Worm (Caenorhabditis elegans) whole organism, L1 larva: ENCODE results near the gene gut-2.

ENCODE experiments used
- aha-1 ChIP-seq: fragments of 150-350 bp; optimal IDR thresholded peaks from 2 replicates; lab custom pipeline; 2014; ENCODE audit warnings: missing biosample characterization, missing genetic modification characterization
- blmp-1 ChIP-seq: fragments of 150-350 bp; optimal IDR thresholded peaks from 2 replicates; lab custom pipeline; 2014; ENCODE audit warnings: missing biosample characterization, missing genetic modification characterization
- ceh-8 ChIP-seq: fragments of 200-800 bp; sonication (Bioruptor generic); optimal IDR thresholded peaks from 2 replicates; lab custom pipeline; 2018; ENCODE audit warnings: mild to moderate bottlenecking, missing genetic modification characterization, moderate library complexity, missing compliant biosample characterization
- dpl-1 ChIP-seq, 3 experiments: fragments of 150-350 bp in 2 of 3; sonication (generic microtip) in 1 of 3; optimal IDR thresholded peaks; 2 replicates each; lab custom pipeline; 2014 to 2017; ENCODE audit warnings: missing biosample characterization in 3 of 3, missing genetic modification characterization in 3 of 3, missing genetic modification reagents in 3 of 3
- dsc-1 ChIP-seq: sonication (generic microtip); optimal IDR thresholded peaks from 2 replicates; lab custom pipeline; 2016; ENCODE audit warnings: mild to moderate bottlenecking, missing genetic modification characterization, missing compliant biosample characterization
- efl-1 ChIP-seq, 4 experiments: fragments of 150-350 bp; optimal IDR thresholded peaks in 3 of 4; peaks in 1 of 4; 1 replicate in 1 of 4; 2 replicates in 3 of 4; lab custom pipeline; 2014; ENCODE audit warnings: missing biosample characterization in 2 of 4, missing genetic modification characterization in 2 of 4, missing genetic modification reagents in 2 of 4
- ets-5 ChIP-seq: fragments of 200-800 bp; sonication (Bioruptor generic); IDR thresholded peaks from 2 replicates; pipeline ENCODE4 v1.3.6; 2022; ENCODE audit warnings: missing genetic modification characterization, missing compliant biosample characterization
- fkh-10 ChIP-seq: sonication (generic microtip); optimal IDR thresholded peaks from 2 replicates; lab custom pipeline; 2017; ENCODE audit warnings: missing biosample characterization, missing genetic modification reagents, missing genetic modification characterization
- fkh-8 ChIP-seq: sonication (generic microtip); optimal IDR thresholded peaks from 2 replicates; lab custom pipeline; 2016; ENCODE audit warnings: mild to moderate bottlenecking, missing genetic modification characterization, missing compliant biosample characterization
- grh-1 ChIP-seq: fragments of 200-800 bp; sonication (Bioruptor generic); IDR thresholded peaks from 2 replicates; pipeline ENCODE4 v1.3.6; 2022; ENCODE audit warnings: missing genetic modification reagents, missing genetic modification characterization, missing compliant biosample characterization
- hlh-4 ChIP-seq: sonication (generic microtip); optimal IDR thresholded peaks from 2 replicates; lab custom pipeline; 2016; ENCODE audit warnings: mild to moderate bottlenecking, missing genetic modification characterization, missing compliant biosample characterization
- hpl-2 ChIP-seq: fragments of 150-350 bp; optimal IDR thresholded peaks from 2 replicates; lab custom pipeline; 2014; ENCODE audit warnings: missing biosample characterization, missing genetic modification reagents, missing genetic modification characterization
- jun-1 ChIP-seq: fragments of 150-350 bp; optimal IDR thresholded peaks from 2 replicates; lab custom pipeline; 2014; ENCODE audit warnings: missing biosample characterization, missing genetic modification reagents, missing genetic modification characterization
- lin-14 ChIP-seq: fragments of 200-800 bp; sonication (Bioruptor generic); optimal IDR thresholded peaks from 2 replicates; lab custom pipeline; 2018; ENCODE audit warnings: mild to moderate bottlenecking, missing genetic modification characterization, moderate library complexity, missing compliant biosample characterization
- lin-15B ChIP-seq: fragments of 150-350 bp; sonication (generic microtip); optimal IDR thresholded peaks from 3 replicates; lab custom pipeline; 2014; ENCODE audit warnings: missing biosample characterization, missing genetic modification characterization
- lin-35 ChIP-seq, 2 experiments: fragments of 150-350 bp; optimal IDR thresholded peaks; 2 replicates each; lab custom pipeline; 2014; ENCODE audit warnings: missing biosample characterization in 2 of 2, missing genetic modification characterization in 2 of 2, missing genetic modification reagents in 2 of 2
- lin-39 ChIP-seq: fragments of 150-350 bp; optimal IDR thresholded peaks from 2 replicates; lab custom pipeline; 2014; ENCODE audit warnings: missing biosample characterization, missing genetic modification reagents, missing genetic modification characterization
- lsy-2 ChIP-seq, 2 experiments: fragments of 150-350 bp; optimal IDR thresholded peaks; 2 replicates each; lab custom pipeline; 2014; ENCODE audit warnings: missing biosample characterization in 2 of 2, missing genetic modification characterization in 2 of 2
- mab-9 ChIP-seq: fragments of 200-800 bp; sonication (Bioruptor generic); IDR thresholded peaks from 2 replicates; pipeline ENCODE4 v1.3.6; 2022; ENCODE audit warnings: missing genetic modification reagents, missing genetic modification characterization, missing compliant biosample characterization
- mdl-1 ChIP-seq, 2 experiments: fragments of 150-350 bp; optimal IDR thresholded peaks; 2 replicates each; lab custom pipeline; 2014 to 2017; ENCODE audit warnings: missing biosample characterization in 2 of 2, missing genetic modification characterization in 2 of 2, inconsistent platforms in 1 of 2
- mep-1 ChIP-seq: fragments of 150-350 bp; optimal IDR thresholded peaks from 2 replicates; lab custom pipeline; 2014; ENCODE audit warnings: missing biosample characterization, missing genetic modification characterization
- nhr-12 ChIP-seq: sonication (generic microtip); optimal IDR thresholded peaks from 2 replicates; lab custom pipeline; 2017; ENCODE audit warnings: missing biosample characterization, missing genetic modification characterization
- nhr-19 ChIP-seq: fragments of 200-800 bp; sonication (Bioruptor generic); conservative IDR thresholded peaks from 2 replicates; pipeline ENCODE4 v1.3.6; 2022; ENCODE audit warnings: missing genetic modification characterization, missing compliant biosample characterization
- nhr-20 ChIP-seq: sonication (generic microtip); optimal IDR thresholded peaks from 2 replicates; lab custom pipeline; 2016; ENCODE audit warnings: mild to moderate bottlenecking, missing genetic modification characterization, missing compliant biosample characterization
- nhr-71 ChIP-seq: sonication (generic microtip); optimal IDR thresholded peaks from 2 replicates; lab custom pipeline; 2016; ENCODE audit warnings: mild to moderate bottlenecking, missing genetic modification characterization, moderate library complexity, missing compliant biosample characterization
- nhr-84 ChIP-seq: sonication (generic microtip); optimal IDR thresholded peaks from 2 replicates; lab custom pipeline; 2017; ENCODE audit warnings: missing biosample characterization, missing genetic modification characterization
- pag-3 ChIP-seq: sonication (generic microtip); optimal IDR thresholded peaks from 2 replicates; lab custom pipeline; 2017; ENCODE audit warnings: missing genetic modification characterization, mild to moderate bottlenecking, missing compliant biosample characterization, antibody characterized with exemption, borderline replicate concordance; ENCODE audit not compliant: insufficient read depth
- pax-3 ChIP-seq: fragments of 200-800 bp; sonication (Bioruptor generic); optimal IDR thresholded peaks from 2 replicates; lab custom pipeline; 2018; ENCODE audit warnings: mild to moderate bottlenecking, missing genetic modification characterization, moderate library complexity, missing compliant biosample characterization
- rnt-1 ChIP-seq: sonication (generic microtip); optimal IDR thresholded peaks from 2 replicates; lab custom pipeline; 2016; ENCODE audit warnings: mild to moderate bottlenecking, missing genetic modification characterization, moderate library complexity, missing compliant biosample characterization
- snu-23 ChIP-seq: sonication (generic microtip); optimal IDR thresholded peaks from 2 replicates; lab custom pipeline; 2016; ENCODE audit warnings: missing genetic modification characterization, missing compliant biosample characterization
- sox-4 ChIP-seq: sonication (generic microtip); optimal IDR thresholded peaks from 2 replicates; lab custom pipeline; 2016; ENCODE audit warnings: missing genetic modification characterization, missing compliant biosample characterization
- tbx-2 ChIP-seq: sonication (generic microtip); optimal IDR thresholded peaks from 2 replicates; lab custom pipeline; 2016; ENCODE audit warnings: missing genetic modification characterization, missing compliant biosample characterization
- unc-130 ChIP-seq: fragments of 150-350 bp; optimal IDR thresholded peaks from 2 replicates; lab custom pipeline; 2017; ENCODE audit warnings: missing biosample characterization, missing genetic modification characterization, inconsistent platforms
- unc-86 ChIP-seq: sonication (generic microtip); optimal IDR thresholded peaks from 2 replicates; lab custom pipeline; 2016; ENCODE audit warnings: missing genetic modification characterization, missing compliant biosample characterization
- zip-4 ChIP-seq: fragments of 200-800 bp; sonication (Bioruptor generic); optimal IDR thresholded peaks from 2 replicates; lab custom pipeline; 2018; ENCODE audit warnings: mild to moderate bottlenecking, missing genetic modification characterization, moderate library complexity, missing compliant biosample characterization
- ztf-11 ChIP-seq, 2 experiments: sonication (generic microtip); optimal IDR thresholded peaks; 2 replicates each; lab custom pipeline; 2016 to 2017; ENCODE audit warnings: missing genetic modification characterization in 2 of 2, missing biosample characterization in 1 of 2, missing compliant biosample characterization in 1 of 2
- ztf-4 ChIP-seq: fragments of 150-350 bp; optimal IDR thresholded peaks from 2 replicates; lab custom pipeline; 2014; ENCODE audit warnings: missing biosample characterization, missing genetic modification characterization

The gut-2 gene

DNA sequence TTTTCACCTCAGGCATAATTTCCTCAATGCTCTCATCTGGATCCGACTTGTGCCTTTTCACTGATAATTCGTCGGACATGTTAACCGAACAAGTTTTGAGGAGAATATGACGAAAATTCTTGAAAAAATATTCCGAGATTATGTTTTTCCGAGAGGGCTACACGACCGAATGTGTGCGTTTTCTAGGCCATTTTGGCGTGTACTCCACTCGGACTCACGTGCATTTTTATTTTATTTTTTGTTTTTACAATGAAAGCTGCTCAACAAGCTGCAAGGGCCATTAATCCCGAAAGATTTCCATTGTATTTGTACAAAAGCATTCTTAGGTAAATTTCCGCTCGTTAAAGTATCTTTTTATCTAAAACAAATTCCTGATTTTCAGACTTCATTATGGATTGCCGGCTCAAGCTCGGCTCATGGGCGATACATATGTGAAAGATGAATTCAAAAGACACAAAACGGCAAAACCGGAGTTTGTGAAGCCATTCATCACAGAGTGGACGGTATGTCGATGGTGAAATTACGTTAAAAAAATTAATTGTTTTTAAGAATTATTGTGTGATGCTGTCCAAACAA is 29.2 kb upstream of the gut-2 start, which contains the start of the genes F25H9.6 and F25H9.7 (continued):
- TF ChIP-seq nhr-19 (GFP tag; lab: Robert Waterston, UW) (peak; percentile 93), jun-1 (tag; lab: Kevin White, UChicago) (peak; percentile 69), lin-39 (tag; lab: Kevin White, UChicago) (peak; percentile 52), mab-9 (GFP tag; lab: Robert Waterston, UW) (peak; percentile 94), hpl-2 (peak; percentile 27), pax-3 (tag; lab: Kevin White, UChicago) (peak; percentile 100)

DNA sequence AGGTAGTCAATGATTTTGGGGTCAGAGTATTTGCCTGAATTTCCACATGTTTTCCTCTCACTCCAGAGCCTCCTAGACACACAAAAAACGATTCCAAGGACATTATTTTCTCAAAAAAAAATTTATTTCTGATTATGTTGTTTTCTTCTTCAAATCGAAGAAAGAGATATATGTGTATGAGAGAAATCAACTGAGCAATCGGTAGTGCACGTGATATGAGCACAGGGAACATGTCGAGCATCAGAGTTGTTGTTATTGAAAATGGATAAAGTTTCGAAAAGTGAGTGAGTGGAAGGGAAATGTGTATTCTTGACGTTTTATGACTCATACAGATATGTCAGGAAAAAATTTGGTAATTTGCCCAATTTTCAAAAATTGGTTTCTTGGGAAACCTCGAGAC is 25.4 kb upstream of the gut-2 start:
- TF ChIP-seq nhr-19 (GFP tag; lab: Robert Waterston, UW) (peak; percentile 43), lsy-2 (tag; optimal IDR thresholded peaks at IDR 0.05; lab: Kevin White, UChicago) (peak; percentile 35 to 47), ets-5 (GFP tag; lab: Robert Waterston, UW) (no peak), mep-1 (no peak), sox-4 (no peak), dpl-1 (GFP tag; optimal IDR thresholded peaks at IDR 0.05; lab: Kevin White, UChicago) (no peak), lin-14 (GFP tag; lab: Kevin White, UChicago) (peak; percentile 54), snu-23 (peak; percentile 29), efl-1 (optimal IDR thresholded peaks at IDR 0.05; lab: Kevin White, UChicago) (no peak), efl-1 (GFP tag; optimal IDR thresholded peaks at IDR 0.05 in 1 of 2; lab: Kevin White, UChicago) (peak in 1 of 2 experiments; percentile 39), unc-130 (tag; lab: Kevin White, UChicago) (peak; percentile 21), rnt-1 (peak; percentile 61), nhr-71 (tag; lab: Kevin White, UChicago) (peak; percentile 60)

DNA sequence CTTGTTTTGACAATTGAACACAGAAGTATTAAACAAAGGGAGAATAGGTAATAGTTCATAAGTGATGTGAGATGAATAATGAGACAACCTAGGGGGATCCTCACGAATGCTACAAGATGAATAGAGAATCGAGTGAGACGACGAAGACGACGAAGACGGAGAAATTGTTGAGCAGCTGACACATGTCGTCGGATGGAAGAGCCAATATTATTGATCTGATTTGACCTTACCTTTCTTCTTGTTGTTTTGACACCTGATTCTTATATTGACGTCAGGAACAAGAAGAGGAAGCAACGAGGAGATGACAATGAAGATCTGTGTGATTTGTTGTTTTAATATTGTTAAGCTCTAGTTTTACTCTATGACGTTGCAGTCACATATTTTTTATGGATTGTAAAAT is 24.0 kb upstream of the gut-2 start, which contains the start of gene T10G3.1:
T10G3.1 (minus strand) TSS at position 213 of the 400 bp plus-strand sequence.
- TF ChIP-seq fkh-8 (tag; lab: Kevin White, UChicago) (no peak), nhr-20 (tag; lab: Kevin White, UChicago) (peak; percentile 31), unc-130 (tag; lab: Kevin White, UChicago) (peak; percentile 37), nhr-19 (GFP tag; lab: Robert Waterston, UW) (peak; percentile 52), efl-1 (optimal IDR thresholded peaks at IDR 0.05; lab: Kevin White, UChicago) (peak in 1 of 2 experiments; percentile 22), efl-1 (GFP tag; optimal IDR thresholded peaks at IDR 0.05 in 1 of 2; lab: Kevin White, UChicago) (peak in 1 of 2 experiments; percentile 56), lsy-2 (tag; optimal IDR thresholded peaks at IDR 0.05; lab: Kevin White, UChicago) (peak; percentile 37 to 44), rnt-1 (peak; percentile 75), mep-1 (no peak), aha-1 (tag; lab: Kevin White, UChicago) (no peak), mdl-1 (tag; optimal IDR thresholded peaks at IDR 0.05; lab: Kevin White, UChicago) (no peak), fkh-10 (no peak), tbx-2 (peak; percentile 8), lin-35 (GFP tag; optimal IDR thresholded peaks at IDR 0.05; lab: Kevin White, UChicago) (no peak), ceh-8 (GFP tag; lab: Kevin White, UChicago) (no peak), nhr-71 (tag; lab: Kevin White, UChicago) (peak; percentile 85), ztf-4 (peak; percentile 17), snu-23 (peak; percentile 40), lin-14 (GFP tag; lab: Kevin White, UChicago) (peak; percentile 70), blmp-1 (tag; lab: Kevin White, UChicago) (no peak)

DNA sequence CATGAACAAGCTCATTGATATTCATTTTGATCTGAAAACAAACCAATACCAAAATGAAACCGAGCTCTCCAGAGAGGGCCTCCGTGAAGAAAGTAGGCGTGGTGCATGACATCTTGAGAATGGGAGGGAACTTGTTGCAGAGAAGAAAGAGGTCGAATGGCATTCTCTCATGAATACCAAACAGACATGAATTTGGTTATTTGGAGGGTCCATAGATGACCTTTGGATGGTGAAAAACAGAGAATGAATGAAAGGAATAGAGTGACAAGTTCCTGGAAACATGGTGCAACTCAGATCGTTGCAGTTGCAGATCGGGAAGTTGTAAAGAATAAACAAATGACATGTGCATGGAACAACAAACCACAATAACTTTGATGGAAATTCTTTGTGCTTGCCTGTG is 21.1 kb upstream of the gut-2 start, which contains the start of gene T10G3.8:
T10G3.8 (minus strand) TSS at position 101 of the 400 bp plus-strand sequence.
- no peak for TF ChIP-seq hlh-4 (tag; lab: Kevin White, UChicago)
- TF ChIP-seq nhr-12 (tag; lab: Kevin White, UChicago), result no peak
- no peak for TF ChIP-seq efl-1 (optimal IDR thresholded peaks at IDR 0.05; lab: Kevin White, UChicago)
- peak in 1 of 2 experiments; percentile 66 for TF ChIP-seq efl-1 (GFP tag; optimal IDR thresholded peaks at IDR 0.05 in 1 of 2; lab: Kevin White, UChicago)

DNA sequence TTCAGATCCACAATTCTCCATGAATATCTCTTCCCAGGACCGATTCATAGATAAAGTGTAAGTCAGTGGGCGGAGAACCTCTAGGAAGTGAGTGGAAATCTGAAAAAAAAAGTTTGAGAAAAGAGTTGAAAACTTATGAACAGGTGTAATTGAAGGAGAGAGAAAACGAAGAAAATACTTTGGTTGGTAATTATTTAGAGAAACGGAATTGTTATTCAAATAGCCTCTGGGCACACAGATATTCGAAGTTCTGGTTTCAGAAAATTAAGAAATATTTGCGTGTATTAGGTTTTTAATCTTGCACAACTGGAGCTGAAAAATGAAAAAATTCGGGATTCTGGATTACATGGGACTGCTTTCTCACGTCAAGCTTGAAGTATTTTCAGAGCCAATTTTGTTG is 17.7 kb upstream of the gut-2 start, which contains the start of gene T10G3.2:
T10G3.2 (minus strand) TSS at position 101 of the 400 bp plus-strand sequence.
- TF ChIP-seq nhr-20 (tag; lab: Kevin White, UChicago) (no peak), grh-1 (GFP tag; lab: Robert Waterston, UW) (no peak), nhr-84 (no peak), pag-3 (tag; lab: Kevin White, UChicago) (no peak), zip-4 (GFP tag; lab: Kevin White, UChicago) (no peak), sox-4 (no peak), dsc-1 (no peak), ztf-11 (tag; optimal IDR thresholded peaks at IDR 0.05; lab: Kevin White, UChicago) (no peak), unc-86 (tag; lab: Kevin White, UChicago) (no peak), ets-5 (GFP tag; lab: Robert Waterston, UW) (no peak), hpl-2 (no peak), lin-14 (GFP tag; lab: Kevin White, UChicago) (no peak), lin-15B (tag; lab: Kevin White, UChicago) (no peak)
